Worm (Caenorhabditis elegans): ENCODE measurements around the gene ech-4.

Gene ech-4

DNA sequence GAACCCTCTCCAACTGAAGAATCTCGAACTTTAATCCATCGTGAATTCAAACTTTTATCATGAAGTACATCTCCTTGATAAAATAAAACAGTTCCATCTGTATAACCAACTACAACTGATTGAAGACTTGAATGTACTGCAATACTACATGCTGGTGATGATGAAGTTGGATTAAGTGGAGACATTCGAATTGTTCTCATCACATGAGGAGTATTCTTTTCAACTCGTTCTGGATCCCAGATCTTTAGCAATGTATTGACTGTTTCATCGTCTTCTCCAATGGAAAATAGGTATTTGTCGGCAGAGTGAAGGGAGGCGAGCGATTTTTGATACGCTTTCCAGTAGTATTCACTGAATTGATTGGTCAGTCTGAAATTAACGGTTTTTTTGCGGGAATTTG is 28.2 kb upstream of the ech-4 start:
- TF ChIP-seq aly-2 (tag; optimal IDR thresholded peaks at IDR 0.05) = no peak
- TF ChIP-seq unc-98 (GFP tag; IDR thresholded peaks at IDR 0.05) = no peak
- no peak for TF ChIP-seq C34B4.2 (tag; optimal IDR thresholded peaks at IDR 0.05)
- no peak for TF ChIP-seq irx-1 (tag; optimal IDR thresholded peaks at IDR 0.05)

ce11 chrII:10793393-10793792 is 27.4 kb upstream of the ech-4 start, which contains the start of gene vps-11:
Gene vps-11, minus strand, starts transcription at chrII:10793493.
- no peak for TF ChIP-seq unc-86 (tag; optimal IDR thresholded peaks at IDR 0.05)
- TF ChIP-seq fkh-8 (tag; optimal IDR thresholded peaks at IDR 0.05) = no peak

DNA sequence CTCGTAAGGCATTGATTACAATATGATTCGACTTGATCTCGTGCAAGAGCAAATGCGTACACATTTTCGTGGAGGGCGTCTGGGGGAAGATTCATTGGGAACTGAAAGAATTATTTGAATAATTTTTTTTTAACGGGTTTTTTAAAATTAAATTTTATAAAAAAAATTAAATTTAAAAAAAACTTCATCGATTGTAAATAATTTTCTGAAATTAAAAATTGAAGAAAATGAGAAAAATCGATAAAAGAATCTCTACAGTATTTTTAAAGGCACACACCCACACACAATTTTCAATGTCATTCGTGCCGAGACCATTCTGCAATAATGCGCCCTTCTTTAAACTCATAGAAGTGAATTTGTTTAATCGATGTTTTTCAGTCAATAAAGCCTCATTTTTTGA is 24.6 kb upstream of the ech-4 start, which contains the start of gene set-14:
Gene set-14, minus strand, starts transcription at position 101 of the 400 bp plus-strand sequence.
- TF ChIP-seq elt-2 (tag; optimal IDR thresholded peaks at IDR 0.05) (no peak), unc-30 (tag; optimal IDR thresholded peaks at IDR 0.05) (no peak), mab-9 (GFP tag; IDR thresholded peaks at IDR 0.05) (no peak), aly-2 (tag; optimal IDR thresholded peaks at IDR 0.05) (no peak), xbp-1 (tag; optimal IDR thresholded peaks at IDR 0.05) (no peak), pag-3 (tag; optimal IDR thresholded peaks at IDR 0.05; ENCODE audit: borderline replicate concordance, insufficient read depth) (no peak), snu-23 (GFP tag; optimal IDR thresholded peaks at IDR 0.05) (no peak), lin-35 (GFP tag; optimal IDR thresholded peaks at IDR 0.05) (no peak), mdl-1 (tag; optimal IDR thresholded peaks at IDR 0.05) (no peak), nhr-77 (tag; optimal IDR thresholded peaks at IDR 0.05) (no peak), fkh-8 (tag; optimal IDR thresholded peaks at IDR 0.05) (no peak), efl-1 (optimal IDR thresholded peaks at IDR 0.05) (no peak), efl-1 (GFP tag; optimal IDR thresholded peaks at IDR 0.05 in 1 of 2) (no peak), unc-62 (GFP tag; optimal IDR thresholded peaks at IDR 0.05) (no peak), jun-1 (tag; optimal IDR thresholded peaks at IDR 0.05) (no peak)

- TF ChIP-seq lin-15B (tag; optimal IDR thresholded peaks at IDR 0.05) (peak; percentile 62), nhr-11 (tag; optimal IDR thresholded peaks at IDR 0.05) (peak; percentile 35), jun-1 (tag; optimal IDR thresholded peaks at IDR 0.05) (peak; percentile 30), lin-13 (GFP tag; optimal IDR thresholded peaks at IDR 0.05) (peak; percentile 63), aha-1 (tag; optimal IDR thresholded peaks at IDR 0.05) (no peak), unc-86 (tag; optimal IDR thresholded peaks at IDR 0.05) (peak; percentile 12), ceh-82 (tag; optimal IDR thresholded peaks at IDR 0.05) (peak; percentile 64 to 83 (median 70)), elt-3 (tag; optimal IDR thresholded peaks at IDR 0.05) (peak in 2 of 6 experiments; percentile 68 to 70), unc-62 (GFP tag; optimal IDR thresholded peaks at IDR 0.05) (no peak), elt-2 (tag; optimal IDR thresholded peaks at IDR 0.05) (peak; percentile 16), tbx-2 (tag; optimal IDR thresholded peaks at IDR 0.05) (peak; percentile 67), snu-23 (GFP tag; optimal IDR thresholded peaks at IDR 0.05) (peak; percentile 83), dsc-1 (tag; optimal IDR thresholded peaks at IDR 0.05) (peak; percentile 58), dpl-1 (GFP tag; optimal IDR thresholded peaks at IDR 0.05) (peak; percentile 98 to 99 (median 98)), egl-13 (tag; optimal IDR thresholded peaks at IDR 0.05) (peak; percentile 25), blmp-1 (tag; optimal IDR thresholded peaks at IDR 0.05) (peak; percentile 81), efl-1 (optimal IDR thresholded peaks at IDR 0.05) (peak; percentile 99), efl-1 (GFP tag; optimal IDR thresholded peaks at IDR 0.05 in 1 of 2) (peak; percentile 99 to 100), lsy-2 (tag; optimal IDR thresholded peaks at IDR 0.05) (peak; percentile 83 to 88), lin-35 (GFP tag; optimal IDR thresholded peaks at IDR 0.05) (peak; percentile 98 to 99), C04F5.9 (tag; optimal IDR thresholded peaks at IDR 0.05) (peak; percentile 67), ceh-8 (GFP tag; optimal IDR thresholded peaks at IDR 0.05) (peak; percentile 20), nhr-85 (tag) (peak; percentile 80), fkh-8 (tag; optimal IDR thresholded peaks at IDR 0.05) (no peak), nhr-20 (tag; optimal IDR thresholded peaks at IDR 0.05) (peak; percentile 69), ama-1 (optimal IDR thresholded peaks at IDR 0.05) (peak; percentile 6), rnt-1 (tag; optimal IDR thresholded peaks at IDR 0.05) (peak; percentile 81), nhr-90 (tag; optimal IDR thresholded peaks at IDR 0.05; ENCODE audit: poor library complexity) (peak; percentile 47), nhr-71 (tag; optimal IDR thresholded peaks at IDR 0.05) (peak; percentile 76), zag-1 (tag; optimal IDR thresholded peaks at IDR 0.05) (peak; percentile 6), sox-4 (tag; optimal IDR thresholded peaks at IDR 0.05) (no peak), fos-1 (tag; optimal IDR thresholded peaks at IDR 0.05) (peak; percentile 38), nhr-77 (tag; optimal IDR thresholded peaks at IDR 0.05) (peak; percentile 56), alr-1 (tag; optimal IDR thresholded peaks at IDR 0.05; ENCODE audit: borderline replicate concordance) (no peak), skn-1 (tag; optimal IDR thresholded peaks at IDR 0.05) (peak; percentile 71), nhr-28 (tag; optimal IDR thresholded peaks at IDR 0.05) (no peak), F16B12.6 (tag; optimal IDR thresholded peaks at IDR 0.05) (peak; percentile 99)
Observed at ce11 chrII:10798429-10798893, 22.4 kb upstream of the ech-4 start, which contains the start of gene npp-19. Gene npp-19, minus strand, starts transcription at chrII:10798479.
